Worm (Caenorhabditis elegans) whole organism, L1 larva: Measurements from ENCODE around the gene rpy-1.

Experiments used
- C16A3.4 ChIP-seq: fragments of 150-350 bp; optimal IDR thresholded peaks from 2 replicates; lab custom pipeline; 2014; ENCODE audit warnings: missing biosample characterization, missing genetic modification characterization
- F16B12.6 ChIP-seq: fragments of 150-350 bp; optimal IDR thresholded peaks from 2 replicates; lab custom pipeline; 2014; ENCODE audit warnings: missing biosample characterization, missing genetic modification characterization
- alr-1 ChIP-seq: fragments of 200-800 bp; sonication (Bioruptor generic); optimal IDR thresholded peaks from 2 replicates; lab custom pipeline; 2018; ENCODE audit warnings: borderline replicate concordance, mild to moderate bottlenecking, missing genetic modification characterization, missing compliant biosample characterization
- blmp-1 ChIP-seq: fragments of 150-350 bp; optimal IDR thresholded peaks from 2 replicates; lab custom pipeline; 2014; ENCODE audit warnings: missing biosample characterization, missing genetic modification characterization
- fos-1 ChIP-seq: fragments of 150-350 bp; optimal IDR thresholded peaks from 2 replicates; lab custom pipeline; 2014; ENCODE audit warnings: missing biosample characterization, missing genetic modification characterization
- isw-1 ChIP-seq: fragments of 200-800 bp; sonication (Bioruptor generic); IDR thresholded peaks from 2 replicates; pipeline ENCODE4 v1.3.6; 2022; ENCODE audit warnings: missing genetic modification characterization, missing compliant biosample characterization
- lin-15B ChIP-seq: fragments of 150-350 bp; sonication (generic microtip); optimal IDR thresholded peaks from 3 replicates; lab custom pipeline; 2014; ENCODE audit warnings: missing biosample characterization, missing genetic modification characterization
- lsy-2 ChIP-seq, 2 experiments: fragments of 150-350 bp; optimal IDR thresholded peaks; 2 replicates each; lab custom pipeline; 2014; ENCODE audit warnings: missing biosample characterization in 2 of 2, missing genetic modification characterization in 2 of 2
- nhr-19 ChIP-seq: fragments of 200-800 bp; sonication (Bioruptor generic); conservative IDR thresholded peaks from 2 replicates; pipeline ENCODE4 v1.3.6; 2022; ENCODE audit warnings: missing genetic modification characterization, missing compliant biosample characterization
- swsn-7 ChIP-seq: sonication (generic microtip); optimal IDR thresholded peaks from 2 replicates; lab custom pipeline; 2016; ENCODE audit warnings: missing genetic modification characterization, missing compliant biosample characterization
- xbp-1 ChIP-seq: sonication (generic microtip); optimal IDR thresholded peaks from 2 replicates; lab custom pipeline; 2016; ENCODE audit warnings: missing genetic modification characterization, missing compliant biosample characterization

DNA sequence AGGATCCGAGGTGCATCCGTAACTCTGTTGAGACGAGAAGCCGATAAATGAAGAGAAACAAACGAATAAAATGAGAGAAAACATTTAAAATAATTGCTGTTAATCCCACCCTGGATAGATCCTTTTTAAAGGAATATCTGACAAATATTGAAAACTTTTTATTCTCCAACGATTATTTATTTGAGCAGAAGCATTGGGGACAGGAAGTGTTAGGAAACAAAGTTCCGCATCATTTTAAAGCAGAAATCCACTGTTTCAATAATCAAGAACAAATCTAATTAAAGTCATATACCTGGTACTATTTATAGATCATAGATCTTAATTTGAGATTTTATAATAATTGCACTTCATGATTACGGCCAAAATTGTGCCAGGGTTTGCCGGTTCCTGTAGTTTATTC, 45.5 kb upstream of the rpy-1 start, which contains the start of gene F41G3.20:
- TF ChIP-seq F16B12.6 (no peak), alr-1 (tag; lab: Kevin White, UChicago) (no peak), lsy-2 (tag; optimal IDR thresholded peaks at IDR 0.05; lab: Kevin White, UChicago) (no peak), C16A3.4 (no peak), lin-15B (tag; lab: Kevin White, UChicago) (no peak), nhr-19 (GFP tag; lab: Robert Waterston, UW) (no peak), fos-1 (tag; lab: Kevin White, UChicago) (no peak), swsn-7 (tag; lab: Kevin White, UChicago) (no peak), isw-1 (GFP tag; lab: Robert Waterston, UW) (no peak), xbp-1 (no peak), blmp-1 (tag; lab: Kevin White, UChicago) (no peak)
